Fruit fly (Drosophila melanogaster): ENCODE measurements around the gene CG33644.

The CG33644 gene

dm6 chr2L:13514262-13514937, 17.5 kb upstream of the CG33644 start (continued):
- TF ChIP-seq ewg (GFP tag; optimal IDR thresholded peaks at IDR 0.05) (peak; percentile 56), Sry-β (GFP tag; optimal IDR thresholded peaks at IDR 0.05) (no peak), Hr51 (GFP tag; optimal IDR thresholded peaks at IDR 0.05) (peak in 1 of 2 experiments; percentile 73), CG11247 (GFP tag; IDR thresholded peaks at IDR 0.05) (peak; percentile 50; the same call in 1 of the 2 replicates), Six4 (GFP tag; optimal IDR thresholded peaks at IDR 0.05) (no peak), tap (tag; optimal IDR thresholded peaks at IDR 0.05) (peak; percentile 18), org-1 (GFP tag; optimal IDR thresholded peaks at IDR 0.05) (peak; percentile 65), Drgx (GFP tag; IDR thresholded peaks at IDR 0.05) (peak; percentile 54; the same call in 1 of the 2 replicates), Sry-δ (GFP tag; optimal IDR thresholded peaks at IDR 0.05) (no peak), ssp (GFP tag; IDR thresholded peaks at IDR 0.05) (peak; percentile 38; the same call in 1 of the 2 replicates), CG14014 (GFP tag; IDR thresholded peaks at IDR 0.05) (peak; percentile 53), CG18764 (GFP tag; optimal IDR thresholded peaks at IDR 0.05) (no peak), B-H2 (GFP tag; optimal IDR thresholded peaks at IDR 0.05) (peak; percentile 62), Rx (GFP tag; IDR thresholded peaks at IDR 0.05) (peak; percentile 55; the same call in 1 of the 2 replicates), Nf-YC (tag; optimal IDR thresholded peaks at IDR 0.05) (peak; percentile 26), CG11695 (GFP tag; IDR thresholded peaks at IDR 0.05) (peak; percentile 56; the same call in 1 of the 3 replicates), disco-r (GFP tag; optimal IDR thresholded peaks at IDR 0.05) (no peak), CG13775 (GFP tag; optimal IDR thresholded peaks at IDR 0.05) (peak; percentile 56), cg (GFP tag; optimal IDR thresholded peaks at IDR 0.05) (peak; percentile 3), Ets97D (GFP tag; optimal IDR thresholded peaks at IDR 0.05) (no peak), CG15696 (tag; optimal IDR thresholded peaks at IDR 0.05) (no peak), nau (GFP tag; optimal IDR thresholded peaks at IDR 0.05) (no peak), Awh (GFP tag; IDR thresholded peaks at IDR 0.05) (no peak), wdn (GFP tag; IDR thresholded peaks at IDR 0.05) (peak; percentile 45), ken (GFP tag; IDR thresholded peaks at IDR 0.05) (peak; percentile 37; the same call in 1 of the 3 replicates), CG3281 (GFP tag; optimal IDR thresholded peaks at IDR 0.05) (peak; percentile 60), ci (GFP tag; IDR thresholded peaks at IDR 0.05) (peak; percentile 30; the same call in 1 of the 3 replicates), seq (GFP tag; IDR thresholded peaks at IDR 0.05) (peak; percentile 44; the same call in 1 of the 2 replicates), ara (GFP tag; IDR thresholded peaks at IDR 0.05) (0 out of 2 replicates have a peak, but pooled peaks have one; percentile 50), CG1603 (tag; optimal IDR thresholded peaks at IDR 0.05) (peak; percentile 75), tx (GFP tag; optimal IDR thresholded peaks at IDR 0.05) (no peak), abd-A (tag; optimal IDR thresholded peaks at IDR 0.05) (peak; percentile 63), oc (tag; optimal IDR thresholded peaks at IDR 0.05) (no peak), sima (GFP tag; optimal IDR thresholded peaks at IDR 0.05) (no peak), CG6765 (GFP tag; optimal IDR thresholded peaks at IDR 0.05) (no peak), CG8290 (GFP tag; optimal IDR thresholded peaks at IDR 0.05) (no peak), CG8290 (tag; optimal IDR thresholded peaks at IDR 0.05) (peak in 1 of 2 experiments; percentile 61), CG4404 (GFP tag; IDR thresholded peaks at IDR 0.05) (peak; percentile 55), CG2678 (tag; optimal IDR thresholded peaks at IDR 0.05) (peak; percentile 70), Ssrp (tag; optimal IDR thresholded peaks at IDR 0.05) (peak; percentile 53), Abd-B (GFP tag; optimal IDR thresholded peaks at IDR 0.05) (peak; percentile 27), Dfd (GFP tag; optimal IDR thresholded peaks at IDR 0.05) (no peak), NFAT (GFP tag; IDR thresholded peaks at IDR 0.05) (peak; percentile 54; the same call in 1 of the 2 replicates), CG16815 (GFP tag; optimal IDR thresholded peaks at IDR 0.05) (peak; percentile 76), aop (GFP tag; IDR thresholded peaks at IDR 0.05) (no peak), Nf-YB (GFP tag; optimal IDR thresholded peaks at IDR 0.05) (no peak), Fer3 (tag; optimal IDR thresholded peaks at IDR 0.05) (peak; percentile 61), CG31388 (GFP tag; optimal IDR thresholded peaks at IDR 0.05) (no peak), vfl (GFP tag; optimal IDR thresholded peaks at IDR 0.05) (peak; percentile 19), ap (GFP tag; IDR thresholded peaks at IDR 0.05) (peak; percentile 48; the same call in 1 of the 2 replicates)

Measured in whole organism, embryonic.